Fruit fly (Drosophila melanogaster) whole organism, embryonic: Measurements from ENCODE around the gene Gcn5.

ENCODE experiments used
- Adf1 ChIP-seq: fragments of 200-800 bp; sonication (Bioruptor generic); IDR thresholded peaks from 2 replicates; pipeline ENCODE4 v1.3.6; 2022; ENCODE audit warnings: missing biosample characterization, missing genetic modification characterization
- Asciz ChIP-seq: fragments of 200-800 bp; sonication (Bioruptor generic); optimal IDR thresholded peaks from 2 replicates; lab custom pipeline; 2017; ENCODE audit warnings: missing biosample characterization, mild to moderate bottlenecking, missing genetic modification characterization, missing genetic modification reagents
- Bdp1 ChIP-seq: fragments of 200-800 bp; sonication (Bioruptor generic); optimal IDR thresholded peaks from 3 replicates; lab custom pipeline; 2016; ENCODE audit warnings: missing biosample characterization, missing genetic modification characterization
- Bgb ChIP-seq: fragments of 200-800 bp; sonication (Bioruptor generic); IDR thresholded peaks from 2 replicates; pipeline ENCODE4 v1.3.6; 2022; ENCODE audit warnings: missing biosample characterization, missing genetic modification characterization; ENCODE audit not compliant: partially characterized antibody
- CG1024 ChIP-seq: fragments of 200-800 bp; sonication (Bioruptor generic); IDR thresholded peaks from 2 replicates; pipeline ENCODE4 v1.3.6; 2022; ENCODE audit warnings: missing biosample characterization, missing genetic modification characterization
- CG14050 ChIP-seq: fragments of 200-800 bp; sonication (Bioruptor generic); IDR thresholded peaks from 3 replicates; pipeline ENCODE4 v1.3.6; 2022; ENCODE audit warnings: missing biosample characterization, missing genetic modification characterization
- CG14860 ChIP-seq: fragments of 200-800 bp; sonication (Bioruptor generic); IDR thresholded peaks from 3 replicates; pipeline ENCODE4 v1.3.6; 2022; ENCODE audit warnings: missing biosample characterization, missing genetic modification characterization; ENCODE audit not compliant: partially characterized antibody
- CG17361 ChIP-seq: fragments of 200-800 bp; sonication (Bioruptor generic); IDR thresholded peaks from 3 replicates; pipeline ENCODE4 v1.3.6; 2022; ENCODE audit warnings: missing biosample characterization, missing genetic modification characterization
- CG17912 ChIP-seq: fragments of 200-800 bp; sonication (Bioruptor generic); optimal IDR thresholded peaks from 2 replicates; lab custom pipeline; 2018; ENCODE audit warnings: missing biosample characterization, mild to moderate bottlenecking, missing genetic modification characterization
- CG18262 ChIP-seq: fragments of 200-800 bp; optimal IDR thresholded peaks from 3 replicates; lab custom pipeline; 2019; ENCODE audit warnings: missing biosample characterization, mild to moderate bottlenecking, missing genetic modification characterization, moderate library complexity
- CG18764 ChIP-seq: fragments of 200-800 bp; sonication (Bioruptor generic); optimal IDR thresholded peaks from 3 replicates; lab custom pipeline; 2016; ENCODE audit warnings: missing biosample characterization, missing genetic modification characterization
- CG31224 ChIP-seq: fragments of 200-800 bp; sonication (Bioruptor generic); IDR thresholded peaks from 2 replicates; pipeline ENCODE4 v1.3.6; 2022; ENCODE audit warnings: missing biosample characterization, missing genetic modification characterization
- CG32772 ChIP-seq: fragments of 200-800 bp; sonication (Bioruptor generic); IDR thresholded peaks from 2 replicates; pipeline ENCODE4 v1.3.6; 2022; ENCODE audit warnings: missing biosample characterization, missing genetic modification characterization
- CG33213 ChIP-seq: fragments of 200-800 bp; sonication (Bioruptor generic); optimal IDR thresholded peaks from 3 replicates; lab custom pipeline; 2016; ENCODE audit warnings: missing biosample characterization, missing genetic modification characterization
- CG3407 ChIP-seq: fragments of 200-800 bp; sonication (Bioruptor generic); optimal IDR thresholded peaks from 2 replicates; lab custom pipeline; 2018; ENCODE audit warnings: missing biosample characterization, mild to moderate bottlenecking, missing genetic modification characterization
- CG34224 ChIP-seq: fragments of 200-800 bp; sonication (Bioruptor generic); IDR thresholded peaks from 3 replicates; pipeline ENCODE4 v1.3.6; 2022; ENCODE audit warnings: missing biosample characterization, missing genetic modification characterization; ENCODE audit not compliant: partially characterized antibody
- CG6272 ChIP-seq: fragments of 200-800 bp; sonication (Bioruptor generic); IDR thresholded peaks from 2 replicates; pipeline ENCODE4 v1.3.6; 2022; ENCODE audit warnings: missing biosample characterization, missing genetic modification characterization
- CG8290 ChIP-seq, 3 experiments: fragments of 200-800 bp; sonication (Bioruptor generic); optimal IDR thresholded peaks; 2 replicates each; lab custom pipeline; 2016 to 2019; ENCODE audit warnings: missing biosample characterization in 3 of 3, missing genetic modification characterization in 3 of 3, mild to moderate bottlenecking in 2 of 3, moderate library complexity in 1 of 3
- CG8359 ChIP-seq: fragments of 200-800 bp; sonication (Bioruptor generic); optimal IDR thresholded peaks from 2 replicates; lab custom pipeline; 2017; ENCODE audit warnings: missing biosample characterization, mild to moderate bottlenecking, missing genetic modification characterization, borderline replicate concordance
- CG9727 ChIP-seq: fragments of 200-800 bp; sonication (Bioruptor generic); optimal IDR thresholded peaks from 3 replicates; lab custom pipeline; 2017; ENCODE audit warnings: missing biosample characterization, mild to moderate bottlenecking, missing genetic modification characterization
- Dfd ChIP-seq, 2 experiments: fragments of >200 bp; optimal IDR thresholded peaks; 2 replicates each; lab custom pipeline; 2017; ENCODE audit warnings: missing biosample characterization in 2 of 2, missing genetic modification characterization in 2 of 2
- Elba2 ChIP-seq: fragments of 200-800 bp; sonication (Bioruptor generic); optimal IDR thresholded peaks from 3 replicates; lab custom pipeline; 2016; ENCODE audit warnings: missing biosample characterization, missing genetic modification characterization
- Ets97D ChIP-seq: fragments of 200-800 bp; sonication (Bioruptor generic); optimal IDR thresholded peaks from 3 replicates; lab custom pipeline; 2016; ENCODE audit warnings: missing biosample characterization, missing genetic modification characterization
- HmgD ChIP-seq: fragments of 200-800 bp; sonication (Bioruptor generic); optimal IDR thresholded peaks from 3 replicates; lab custom pipeline; 2016; ENCODE audit warnings: missing biosample characterization, missing genetic modification characterization
- Hmx ChIP-seq: fragments of 200-800 bp; sonication (Bioruptor generic); optimal IDR thresholded peaks from 2 replicates; lab custom pipeline; 2016; ENCODE audit warnings: missing biosample characterization, missing genetic modification characterization
- MTF-1 ChIP-seq: fragments of 200-800 bp; sonication (Bioruptor generic); optimal IDR thresholded peaks from 2 replicates; lab custom pipeline; 2018; ENCODE audit warnings: missing biosample characterization, mild to moderate bottlenecking, missing genetic modification characterization, borderline replicate concordance
- Mad ChIP-seq: fragments of 200-800 bp; sonication (Bioruptor generic); optimal IDR thresholded peaks from 2 replicates; lab custom pipeline; 2016; ENCODE audit warnings: missing biosample characterization, missing genetic modification characterization
- Nf-YA ChIP-seq: fragments of 200-800 bp; sonication (Bioruptor generic); IDR thresholded peaks from 2 replicates; pipeline ENCODE4 v1.3.6; 2022; ENCODE audit warnings: missing biosample characterization, missing genetic modification characterization
- Nf-YC ChIP-seq: fragments of 200-800 bp; optimal IDR thresholded peaks from 3 replicates; lab custom pipeline; 2019; ENCODE audit warnings: missing biosample characterization, mild to moderate bottlenecking, missing genetic modification characterization, moderate library complexity
- NfI ChIP-seq: fragments of 200-800 bp; sonication (Bioruptor generic); optimal IDR thresholded peaks from 3 replicates; lab custom pipeline; 2018; ENCODE audit warnings: missing biosample characterization, mild to moderate bottlenecking, missing genetic modification characterization, moderate library complexity
- Sry-β ChIP-seq: fragments of 200-800 bp; sonication (Bioruptor generic); optimal IDR thresholded peaks from 2 replicates; lab custom pipeline; 2018; ENCODE audit warnings: missing biosample characterization, mild to moderate bottlenecking, missing genetic modification characterization, moderate library complexity
- ab ChIP-seq: fragments of 200-800 bp; sonication (Bioruptor generic); optimal IDR thresholded peaks from 2 replicates; lab custom pipeline; 2016; ENCODE audit warnings: missing biosample characterization, missing genetic modification characterization
- ase ChIP-seq: fragments of 200-800 bp; sonication (Bioruptor generic); IDR thresholded peaks from 3 replicates; pipeline ENCODE4 v1.3.6; 2022; ENCODE audit warnings: missing biosample characterization, missing genetic modification characterization
- bab2 ChIP-seq: fragments of 200-800 bp; sonication (Bioruptor generic); optimal IDR thresholded peaks from 2 replicates; lab custom pipeline; 2016; ENCODE audit warnings: missing biosample characterization, missing genetic modification characterization
- bbx ChIP-seq: fragments of 200-800 bp; sonication (Bioruptor generic); IDR thresholded peaks from 2 replicates; pipeline ENCODE4 v1.3.6; 2022; ENCODE audit warnings: missing biosample characterization, missing genetic modification characterization; ENCODE audit not compliant: partially characterized antibody
- bsh ChIP-seq, 2 experiments: fragments of 200-800 bp; sonication (Bioruptor generic); optimal IDR thresholded peaks; 2 replicates each; lab custom pipeline; 2017 to 2018; ENCODE audit warnings: mild to moderate bottlenecking in 2 of 2, missing biosample characterization in 2 of 2, missing genetic modification characterization in 2 of 2, moderate library complexity in 1 of 2
- caup ChIP-seq: fragments of 200-800 bp; sonication (Bioruptor generic); optimal IDR thresholded peaks from 3 replicates; lab custom pipeline; 2017; ENCODE audit warnings: missing biosample characterization, mild to moderate bottlenecking, missing genetic modification characterization, moderate library complexity; ENCODE audit not compliant: severe bottlenecking
- ci ChIP-seq: fragments of 200-800 bp; sonication (Bioruptor generic); IDR thresholded peaks from 3 replicates; pipeline ENCODE4 v1.3.6; 2022; ENCODE audit warnings: missing biosample characterization, missing genetic modification characterization
- dmrt99B ChIP-seq: fragments of 200-800 bp; sonication (Bioruptor generic); optimal IDR thresholded peaks from 2 replicates; lab custom pipeline; 2018; ENCODE audit warnings: missing biosample characterization, mild to moderate bottlenecking, missing genetic modification characterization, moderate library complexity
- dysf ChIP-seq: fragments of 200-800 bp; sonication (Bioruptor generic); IDR thresholded peaks from 3 replicates; pipeline ENCODE4 v1.3.6; 2022; ENCODE audit warnings: missing biosample characterization, missing genetic modification characterization
- ems ChIP-seq: fragments of 200-800 bp; sonication (Bioruptor generic); optimal IDR thresholded peaks from 3 replicates; lab custom pipeline; 2016; ENCODE audit warnings: missing biosample characterization, missing genetic modification characterization
- ftz-f1 ChIP-seq: fragments of 200-800 bp; sonication (Bioruptor generic); optimal IDR thresholded peaks from 2 replicates; lab custom pipeline; 2016; ENCODE audit warnings: missing biosample characterization, missing genetic modification characterization
- jing ChIP-seq: fragments of 200-800 bp; sonication (Bioruptor generic); optimal IDR thresholded peaks from 2 replicates; lab custom pipeline; 2018; ENCODE audit warnings: missing biosample characterization, mild to moderate bottlenecking, missing genetic modification characterization
- kni ChIP-seq: fragments of 200-800 bp; sonication (Bioruptor generic); optimal IDR thresholded peaks from 3 replicates; lab custom pipeline; 2017; ENCODE audit warnings: mild to moderate bottlenecking, missing biosample characterization, missing genetic modification reagents, missing genetic modification characterization
- pb ChIP-seq: fragments of 200-800 bp; sonication (Bioruptor generic); optimal IDR thresholded peaks from 3 replicates; lab custom pipeline; 2016; ENCODE audit warnings: missing biosample characterization, missing genetic modification characterization
- peb ChIP-seq: fragments of 200-800 bp; sonication (Bioruptor generic); IDR thresholded peaks from 2 replicates; pipeline ENCODE4 v1.3.6; 2022; ENCODE audit warnings: missing biosample characterization, missing genetic modification characterization
- pho ChIP-seq: fragments of 200-800 bp; sonication (Bioruptor generic); optimal IDR thresholded peaks from 2 replicates; lab custom pipeline; 2016; ENCODE audit warnings: missing biosample characterization, missing genetic modification characterization
- tup ChIP-seq: fragments of 200-800 bp; sonication (Bioruptor generic); optimal IDR thresholded peaks from 2 replicates; lab custom pipeline; 2016; ENCODE audit warnings: missing biosample characterization, mild to moderate bottlenecking, missing genetic modification characterization, moderate library complexity
- wek ChIP-seq: fragments of 200-800 bp; sonication (Bioruptor generic); optimal IDR thresholded peaks from 3 replicates; lab custom pipeline; 2018; ENCODE audit warnings: missing biosample characterization, mild to moderate bottlenecking, missing genetic modification characterization, moderate library complexity

Gene Gcn5

DNA sequence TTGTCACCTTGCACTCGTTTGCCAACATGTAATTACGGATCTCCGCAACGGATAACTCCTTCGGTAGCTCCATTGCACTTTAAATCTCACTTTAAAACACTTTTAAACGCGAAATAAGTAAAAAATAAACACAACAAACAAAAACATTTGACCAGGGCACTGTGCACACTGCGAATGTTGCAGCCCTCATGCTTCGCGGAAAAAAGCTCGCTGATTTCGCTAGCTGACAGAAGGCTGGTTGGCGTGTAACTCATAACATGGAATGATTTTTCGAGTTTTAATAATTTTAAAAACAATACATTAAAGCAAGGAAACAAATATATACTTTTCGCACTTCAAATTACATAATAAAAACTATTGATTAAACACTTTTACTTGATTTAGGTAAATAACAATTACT lies 48.6 kb upstream of the Gcn5 start, which contains the start of gene sowah (continued):
- TF ChIP-seq CG33213 (GFP tag; lab: Kevin White, UChicago) (peak; percentile 74), ftz-f1 (peak; percentile 9), CG8359 (no peak), CG32772 (GFP tag; lab: Robert Waterston, UW) (peak; percentile 47; the same call in 1 of the 2 replicates), dmrt99B (tag; lab: Kevin White, UChicago) (peak; percentile 17), Mad (GFP tag; lab: Kevin White, UChicago) (peak; percentile 40), pb (peak; percentile 34), Nf-YA (GFP tag; lab: Robert Waterston, UW) (no peak), caup (peak; percentile 39), Bdp1 (GFP tag; lab: Kevin White, UChicago) (peak; percentile 44), CG1024 (GFP tag; lab: Robert Waterston, UW) (peak; percentile 55), CG14860 (GFP tag; lab: Robert Waterston, UW) (no peak), CG3407 (no peak), CG34224 (GFP tag; lab: Robert Waterston, UW) (peak; percentile 32; the same call in 1 of the 3 replicates), CG17912 (GFP tag; lab: Kevin White, UChicago) (peak; percentile 41), ab (GFP tag; lab: Kevin White, UChicago) (peak; percentile 0), Bgb (GFP tag; lab: Robert Waterston, UW) (peak; percentile 25; the same call in 1 of the 2 replicates), Elba2 (GFP tag; lab: Kevin White, UChicago) (peak; percentile 21), CG17361 (GFP tag; lab: Robert Waterston, UW) (peak; percentile 69), ase (GFP tag; lab: Robert Waterston, UW) (peak; percentile 66; the same call in 2 of the 3 replicates), CG18764 (peak; percentile 30), dysf (GFP tag; lab: Robert Waterston, UW) (peak; percentile 36; the same call in 1 of the 3 replicates), ems (GFP tag; lab: Kevin White, UChicago) (peak; percentile 31), HmgD (GFP tag; lab: Kevin White, UChicago) (peak; percentile 94), NfI (GFP tag; lab: Kevin White, UChicago) (peak; percentile 44), CG6272 (GFP tag; lab: Robert Waterston, UW) (peak; percentile 60; the same call in 1 of the 2 replicates), jing (GFP tag; lab: Kevin White, UChicago) (peak; percentile 21), wek (no peak), Nf-YC (tag; lab: Kevin White, UChicago) (peak; percentile 64), CG18262 (tag; lab: Kevin White, UChicago) (peak; percentile 41), MTF-1 (GFP tag; lab: Kevin White, UChicago) (peak; percentile 23), tup (GFP tag; lab: Kevin White, UChicago) (no peak), CG31224 (GFP tag; lab: Robert Waterston, UW) (no peak), bsh (GFP tag; optimal IDR thresholded peaks at IDR 0.05; lab: Kevin White, UChicago) (peak in 1 of 2 experiments; percentile 15), peb (no peak), Dfd (GFP tag; optimal IDR thresholded peaks at IDR 0.05; lab: Kevin White, UChicago) (no peak), CG9727 (peak; percentile 37), kni (no peak), pho (GFP tag; lab: Kevin White, UChicago) (peak; percentile 51), Adf1 (GFP tag; lab: Robert Waterston, UW) (peak; percentile 22; the same call in 1 of the 2 replicates), Sry-β (GFP tag; lab: Kevin White, UChicago) (no peak), Ets97D (GFP tag; lab: Kevin White, UChicago) (peak; percentile 77), bbx (GFP tag; lab: Robert Waterston, UW) (no peak), ci (GFP tag; lab: Robert Waterston, UW) (no peak; the same call in 1 of the 3 replicates), Asciz (no peak), Hmx (GFP tag; lab: Kevin White, UChicago) (no peak), CG14050 (GFP tag; lab: Robert Waterston, UW) (peak; percentile 12; the same call in 1 of the 3 replicates), CG8290 (GFP tag; optimal IDR thresholded peaks at IDR 0.05; lab: Kevin White, UChicago) (peak; percentile 71), CG8290 (tag; optimal IDR thresholded peaks at IDR 0.05; lab: Kevin White, UChicago) (peak in 1 of 2 experiments; percentile 81), bab2 (GFP tag; lab: Kevin White, UChicago) (peak; percentile 32)
